4 worm cellular contexts compared by ENCODE assay signal in the genomic region with DNA sequence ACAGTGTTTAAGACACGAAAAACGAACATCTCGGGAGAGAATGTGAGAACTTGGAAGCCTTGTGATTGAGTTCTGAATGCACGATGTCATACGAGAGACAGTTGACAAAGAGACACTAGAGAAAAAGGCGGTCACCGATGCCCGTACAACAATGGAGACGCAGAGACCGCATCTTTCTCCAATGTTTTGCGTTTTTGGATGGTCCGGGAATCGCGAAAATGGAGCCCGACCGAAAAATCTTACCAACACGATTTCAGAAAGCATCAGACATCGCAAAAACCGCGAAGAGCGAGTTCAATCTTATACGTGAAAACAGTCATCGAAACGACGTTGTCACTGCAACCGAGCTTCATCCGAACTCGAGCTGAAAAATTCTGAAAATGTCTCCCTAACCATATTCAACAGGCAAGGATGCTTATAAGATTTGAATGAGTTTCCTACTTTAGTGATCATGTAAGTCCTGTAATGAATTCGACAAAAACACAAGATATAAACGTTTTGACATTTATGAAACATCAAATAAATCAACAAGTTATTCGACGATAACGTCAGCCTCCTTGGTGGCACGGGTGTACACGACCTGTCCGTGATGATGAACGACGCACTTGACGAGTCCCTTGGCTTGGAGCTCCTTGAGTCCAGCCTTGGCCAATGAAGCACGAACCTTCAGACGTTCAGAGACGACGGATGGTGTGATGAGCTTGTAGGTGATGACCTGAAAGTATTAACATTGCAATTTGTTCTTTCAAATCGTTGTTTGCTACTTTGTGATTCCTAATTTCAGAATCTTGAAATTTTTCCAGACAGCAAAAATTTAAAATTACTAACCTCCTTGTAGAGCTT.
TF ChIP-seq lines count a peak whose summit lies in the region.

inx-7 (minus strand) TSS at position 37 of the 843 bp plus-strand sequence.

TF ChIP-seq in whole organism, L1 larva, 84 proteins besides CTCF, POLR2A, EP300 and RAD21 (continued from another document):
- TF ChIP-seq pax-3 (tag; optimal IDR thresholded peaks at IDR 0.05; lab: Kevin White, UChicago) (no peak), lin-14 (GFP tag; optimal IDR thresholded peaks at IDR 0.05; lab: Kevin White, UChicago) (peak; percentile 26), sox-4 (tag; optimal IDR thresholded peaks at IDR 0.05; lab: Kevin White, UChicago) (no peak), efl-1 (optimal IDR thresholded peaks at IDR 0.05; lab: Kevin White, UChicago) (peak; percentile 0 to 15), efl-1 (GFP tag; optimal IDR thresholded peaks at IDR 0.05 in 1 of 2; lab: Kevin White, UChicago) (peak in 1 of 2 experiments; percentile 70), elt-3 (tag; optimal IDR thresholded peaks at IDR 0.05; lab: Kevin White, UChicago) (no peak), xbp-1 (tag; optimal IDR thresholded peaks at IDR 0.05; lab: Kevin White, UChicago) (no peak), swsn-7 (tag; optimal IDR thresholded peaks at IDR 0.05; lab: Kevin White, UChicago) (peak; percentile 27)

TF ChIP-seq in whole organism, L3 larva, 47 proteins besides CTCF, POLR2A, EP300 and RAD21 (continued from another document):
- TF ChIP-seq ama-1 (optimal IDR thresholded peaks at IDR 0.05; lab: Kevin White, UChicago) (peak; percentile 53), ceh-82 (tag; optimal IDR thresholded peaks at IDR 0.05; lab: Kevin White, UChicago) (no peak), ZK546.5 (tag; optimal IDR thresholded peaks at IDR 0.05; lab: Kevin White, UChicago) (no peak), lin-39 (tag; optimal IDR thresholded peaks at IDR 0.05; lab: Kevin White, UChicago) (peak; percentile 6), hmg-11 (tag; optimal IDR thresholded peaks at IDR 0.05; lab: Kevin White, UChicago) (peak; percentile 4), nfya-1 (tag; optimal IDR thresholded peaks at IDR 0.05; lab: Kevin White, UChicago; ENCODE audit: insufficient read depth) (no peak), fos-1 (tag; optimal IDR thresholded peaks at IDR 0.05; lab: Kevin White, UChicago) (no peak), pqm-1 (tag; optimal IDR thresholded peaks at IDR 0.05; lab: Kevin White, UChicago) (no peak), elt-3 (tag; optimal IDR thresholded peaks at IDR 0.05; lab: Kevin White, UChicago) (no peak), snpc-4 (tag; optimal IDR thresholded peaks at IDR 0.05; lab: Kevin White, UChicago) (no peak), nhr-237 (tag; optimal IDR thresholded peaks at IDR 0.05; lab: Kevin White, UChicago) (no peak), mdl-1 (tag; optimal IDR thresholded peaks at IDR 0.05; lab: Kevin White, UChicago) (no peak), fkh-2 (tag; optimal IDR thresholded peaks at IDR 0.05; lab: Kevin White, UChicago) (no peak), unc-62 (GFP tag; optimal IDR thresholded peaks at IDR 0.05; lab: Kevin White, UChicago) (no peak), zag-1 (tag; optimal IDR thresholded peaks at IDR 0.05; lab: Kevin White, UChicago) (no peak), nhr-11 (tag; optimal IDR thresholded peaks at IDR 0.05; lab: Kevin White, UChicago) (no peak), nhr-23 (tag; optimal IDR thresholded peaks at IDR 0.05; lab: Kevin White, UChicago) (no peak), R02D3.7 (tag; optimal IDR thresholded peaks at IDR 0.05; lab: Kevin White, UChicago) (peak; percentile 27), skn-1 (tag; optimal IDR thresholded peaks at IDR 0.05; lab: Kevin White, UChicago) (no peak), jun-1 (tag; optimal IDR thresholded peaks at IDR 0.05; lab: Kevin White, UChicago) (no peak), egl-5 (tag; optimal IDR thresholded peaks at IDR 0.05; lab: Kevin White, UChicago) (no peak), mml-1 (tag; optimal IDR thresholded peaks at IDR 0.05; lab: Kevin White, UChicago) (no peak), nhr-43 (tag; optimal IDR thresholded peaks at IDR 0.05; lab: Kevin White, UChicago; ENCODE audit: poor library complexity, severe bottlenecking) (peak; percentile 32), nhr-25 (tag; optimal IDR thresholded peaks at IDR 0.05; lab: Kevin White, UChicago) (peak; percentile 3), lin-15B (tag; optimal IDR thresholded peaks at IDR 0.05; lab: Kevin White, UChicago) (no peak)

TF ChIP-seq in whole organism, L4 larva, 104 proteins besides CTCF, POLR2A, EP300 and RAD21 (continued from another document):
- 0 out of 2 replicates have a peak, but pooled peaks have one; percentile 42 for TF ChIP-seq Y105C5A.15 (GFP tag; IDR thresholded peaks at IDR 0.05; lab: Robert Waterston, UW)
- TF ChIP-seq lin-29 (GFP tag; IDR thresholded peaks at IDR 0.05; lab: Robert Waterston, UW): no peak
- TF ChIP-seq madf-9 (GFP tag; conservative IDR thresholded peaks at IDR 0.05; lab: Robert Waterston, UW): no peak
- 0 out of 2 replicates have a peak, but pooled peaks have one; percentile 63 for TF ChIP-seq dmd-8 (GFP tag; IDR thresholded peaks at IDR 0.05; lab: Robert Waterston, UW)
- TF ChIP-seq saeg-2 (GFP tag; IDR thresholded peaks at IDR 0.05; lab: Robert Waterston, UW): no peak
- no peak for TF ChIP-seq nhr-41 (GFP tag; IDR thresholded peaks at IDR 0.05; lab: Robert Waterston, UW)
- peak; percentile 36 for TF ChIP-seq ama-1 (optimal IDR thresholded peaks at IDR 0.05; lab: Kevin White, UChicago)
- peak; percentile 47 for TF ChIP-seq duxl-1 (tag; optimal IDR thresholded peaks at IDR 0.05; lab: Kevin White, UChicago; ENCODE audit: poor library complexity)
- TF ChIP-seq hlh-30 (tag; optimal IDR thresholded peaks at IDR 0.05; lab: Kevin White, UChicago; ENCODE audit: insufficient read depth): peak; percentile 84
- TF ChIP-seq F26F4.8 (GFP tag; conservative IDR thresholded peaks at IDR 0.05; lab: Robert Waterston, UW): 0 out of 2 replicates have a peak, but pooled peaks have one; percentile 48
- TF ChIP-seq T26A8.4 (GFP tag; IDR thresholded peaks at IDR 0.05; lab: Robert Waterston, UW): peak; percentile 37
- peak; percentile 49; the same call in 1 of the 2 replicates for TF ChIP-seq pha-4 (GFP tag; IDR thresholded peaks at IDR 0.05; lab: Robert Waterston, UW)
- no peak for TF ChIP-seq pha-4 (tag; optimal IDR thresholded peaks at IDR 0.05; lab: Kevin White, UChicago)
- peak; percentile 55 for TF ChIP-seq php-3 (GFP tag; IDR thresholded peaks at IDR 0.05; lab: Robert Waterston, UW)
- TF ChIP-seq Y5F2A.4 (GFP tag; optimal IDR thresholded peaks at IDR 0.05; lab: Kevin White, UChicago): peak; percentile 27
- peak in 1 of 2 experiments; percentile 54 for TF ChIP-seq lsy-2 (tag; optimal IDR thresholded peaks at IDR 0.05; lab: Kevin White, UChicago)
- TF ChIP-seq aha-1 (tag; lab: Kevin White, UChicago): peak; percentile 95
- no peak for TF ChIP-seq nhr-111 (GFP tag; optimal IDR thresholded peaks at IDR 0.05; lab: Kevin White, UChicago)
- TF ChIP-seq zip-11 (GFP tag; IDR thresholded peaks at IDR 0.05; lab: Robert Waterston, UW): 0 out of 2 replicates have a peak, but pooled peaks have one; percentile 6
- TF ChIP-seq F37D6.2 (tag; optimal IDR thresholded peaks at IDR 0.05; lab: Kevin White, UChicago): no peak
- TF ChIP-seq madf-5 (GFP tag; IDR thresholded peaks at IDR 0.05; lab: Robert Waterston, UW): no peak
- TF ChIP-seq F44E2.7 (GFP tag; IDR thresholded peaks at IDR 0.05; lab: Robert Waterston, UW): 0 out of 2 replicates have a peak, but pooled peaks have one; percentile 2
- TF ChIP-seq unc-39 (tag; optimal IDR thresholded peaks at IDR 0.05; lab: Kevin White, UChicago): no peak
- TF ChIP-seq nhr-76 (tag; optimal IDR thresholded peaks at IDR 0.05; lab: Kevin White, UChicago): no peak
- TF ChIP-seq mdt-29 (GFP tag; IDR thresholded peaks at IDR 0.05; lab: Robert Waterston, UW): peak; percentile 32; the same call in 1 of the 2 replicates
- TF ChIP-seq Y75B8A.6 (GFP tag; IDR thresholded peaks at IDR 0.05; lab: Robert Waterston, UW): no peak
- no peak for TF ChIP-seq nhr-102 (tag; optimal IDR thresholded peaks at IDR 0.05; lab: Kevin White, UChicago)
- no peak for TF ChIP-seq nhr-10 (tag; optimal IDR thresholded peaks at IDR 0.05; lab: Kevin White, UChicago)
- peak; percentile 66; the same call in 1 of the 2 replicates for TF ChIP-seq egl-43 (GFP tag; IDR thresholded peaks at IDR 0.05; lab: Robert Waterston, UW)
- TF ChIP-seq lin-1 (GFP tag; IDR thresholded peaks at IDR 0.05; lab: Robert Waterston, UW): peak; percentile 69; the same call in 1 of the 2 replicates
- TF ChIP-seq dmd-6 (GFP tag; IDR thresholded peaks at IDR 0.05; lab: Robert Waterston, UW): peak; percentile 18; the same call in 1 of the 2 replicates
- TF ChIP-seq ztf-7 (tag; optimal IDR thresholded peaks at IDR 0.05; lab: Kevin White, UChicago): no peak
- TF ChIP-seq snpc-1.2 (GFP tag; IDR thresholded peaks at IDR 0.05; lab: Robert Waterston, UW): peak; percentile 97
- TF ChIP-seq nhr-237 (tag; optimal IDR thresholded peaks at IDR 0.05; lab: Kevin White, UChicago): no peak
- no peak for TF ChIP-seq pqm-1 (tag; optimal IDR thresholded peaks at IDR 0.05; lab: Kevin White, UChicago)
- peak in 1 of 2 experiments; percentile 6 for TF ChIP-seq daf-16 (GFP tag; optimal IDR thresholded peaks at IDR 0.05; lab: Kevin White, UChicago)
- TF ChIP-seq daf-16 (tag; optimal IDR thresholded peaks at IDR 0.05; lab: Kevin White, UChicago): peak; percentile 14
- TF ChIP-seq unc-62 (GFP tag; optimal IDR thresholded peaks at IDR 0.05 in 1 of 2; lab: Kevin White, UChicago): peak in 1 of 2 experiments; percentile 83
- no peak for TF ChIP-seq unc-62 (tag; optimal IDR thresholded peaks at IDR 0.05; lab: Kevin White, UChicago)
- peak; percentile 59 for TF ChIP-seq lin-38 (GFP tag; IDR thresholded peaks at IDR 0.05; lab: Robert Waterston, UW)
- TF ChIP-seq skn-1 (tag; optimal IDR thresholded peaks at IDR 0.05; lab: Kevin White, UChicago): no peak
TF ChIP-seq in whole organism, L4 larva: peak in this region for 30.

TF ChIP-seq in whole organism, young adult, 124 proteins besides CTCF, POLR2A, EP300 and RAD21 (continued from another document and continues in another):
- TF ChIP-seq D2030.7 (GFP tag; IDR thresholded peaks at IDR 0.05; lab: Robert Waterston, UW): peak; percentile 49; the same call in 1 of the 2 replicates
- TF ChIP-seq ekl-4 (GFP tag; IDR thresholded peaks at IDR 0.05; lab: Robert Waterston, UW): peak; percentile 85
- TF ChIP-seq madf-6 (GFP tag; IDR thresholded peaks at IDR 0.05; lab: Robert Waterston, UW): peak; percentile 82
- TF ChIP-seq snpc-3.4 (tag; optimal IDR thresholded peaks at IDR 0.05; lab: Kevin White, UChicago): peak; percentile 70
- TF ChIP-seq lin-35 (GFP tag; optimal IDR thresholded peaks at IDR 0.05; lab: Kevin White, UChicago): peak in 1 of 3 experiments; percentile 45
- TF ChIP-seq ama-1 (optimal IDR thresholded peaks at IDR 0.05; lab: Kevin White, UChicago): no peak
- peak; percentile 34 to 88 for TF ChIP-seq ama-1 (GFP tag; optimal IDR thresholded peaks at IDR 0.05; lab: Kevin White, UChicago)
- no peak for TF ChIP-seq ceh-91 (GFP tag; IDR thresholded peaks at IDR 0.05; lab: Robert Waterston, UW)
- peak; percentile 44 for TF ChIP-seq xnd-1 (tag; optimal IDR thresholded peaks at IDR 0.05; lab: Kevin White, UChicago)
- peak; percentile 50 for TF ChIP-seq tbp1 (GFP tag; optimal IDR thresholded peaks at IDR 0.05; lab: Kevin White, UChicago)
- TF ChIP-seq rec-8 (tag; optimal IDR thresholded peaks at IDR 0.05; lab: Kevin White, UChicago): peak in 1 of 2 experiments; percentile 52
- no peak for TF ChIP-seq F37B4.10 (GFP tag; IDR thresholded peaks at IDR 0.05; lab: Robert Waterston, UW)
- TF ChIP-seq ZK185.1 (tag; optimal IDR thresholded peaks at IDR 0.05; lab: Kevin White, UChicago; ENCODE audit: poor library complexity, severe bottlenecking): no peak
- TF ChIP-seq nhr-80 (tag; optimal IDR thresholded peaks at IDR 0.05; lab: Kevin White, UChicago): no peak
- TF ChIP-seq egl-44 (GFP tag; IDR thresholded peaks at IDR 0.05; lab: Robert Waterston, UW): no peak
- 0 out of 2 replicates have a peak, but pooled peaks have one; percentile 73 for TF ChIP-seq aptf-3 (GFP tag; IDR thresholded peaks at IDR 0.05; lab: Robert Waterston, UW)
- peak; percentile 96 for TF ChIP-seq B0336.3 (GFP tag; IDR thresholded peaks at IDR 0.05; lab: Robert Waterston, UW)
- peak; percentile 70 for TF ChIP-seq lin-54 (GFP tag; optimal IDR thresholded peaks at IDR 0.05; lab: Kevin White, UChicago)
- TF ChIP-seq pha-4 (tag; optimal IDR thresholded peaks at IDR 0.05; lab: Kevin White, UChicago): no peak
- TF ChIP-seq Y56A3A.18 (GFP tag; IDR thresholded peaks at IDR 0.05; lab: Robert Waterston, UW): peak; percentile 22; the same call in 1 of the 2 replicates
- TF ChIP-seq Y53G8AR.9 (GFP tag; conservative IDR thresholded peaks at IDR 0.05; lab: Robert Waterston, UW): peak; percentile 90
- peak; percentile 27 for TF ChIP-seq efl-1 (GFP tag; optimal IDR thresholded peaks at IDR 0.05; lab: Kevin White, UChicago)
- no peak for TF ChIP-seq let-526 (GFP tag; IDR thresholded peaks at IDR 0.05; lab: Robert Waterston, UW)
- TF ChIP-seq tbx-9 (tag; optimal IDR thresholded peaks at IDR 0.05; lab: Kevin White, UChicago; ENCODE audit: borderline replicate concordance): no peak
- no peak for TF ChIP-seq fkh-3 (tag; optimal IDR thresholded peaks at IDR 0.05; lab: Kevin White, UChicago)
- TF ChIP-seq athp-1 (tag; optimal IDR thresholded peaks at IDR 0.05; lab: Kevin White, UChicago): peak; percentile 62
- TF ChIP-seq ztf-6 (GFP tag; IDR thresholded peaks at IDR 0.05; lab: Robert Waterston, UW): no peak
- TF ChIP-seq lin-26 (GFP tag; IDR thresholded peaks at IDR 0.05; lab: Robert Waterston, UW): peak; percentile 76
- peak; percentile 7 for TF ChIP-seq chd-7 (tag; optimal IDR thresholded peaks at IDR 0.05; lab: Kevin White, UChicago)
- TF ChIP-seq ceh-40 (GFP tag; IDR thresholded peaks at IDR 0.05; lab: Robert Waterston, UW): 0 out of 2 replicates have a peak, but pooled peaks have one; percentile 13
- TF ChIP-seq attf-5 (GFP tag; optimal IDR thresholded peaks at IDR 0.05; lab: Kevin White, UChicago): no peak
- peak; percentile 10 for TF ChIP-seq nhr-90 (tag; optimal IDR thresholded peaks at IDR 0.05; lab: Kevin White, UChicago)
- TF ChIP-seq B0261.1 (tag; optimal IDR thresholded peaks at IDR 0.05; lab: Kevin White, UChicago): no peak
- TF ChIP-seq C17E4.6 (GFP tag; IDR thresholded peaks at IDR 0.05; lab: Robert Waterston, UW): 0 out of 2 replicates have a peak, but pooled peaks have one; percentile 8
- peak; percentile 44 for TF ChIP-seq lsl-1 (GFP tag; optimal IDR thresholded peaks at IDR 0.05; lab: Kevin White, UChicago)
- TF ChIP-seq pbrm-1 (GFP tag; IDR thresholded peaks at IDR 0.05; lab: Robert Waterston, UW): 0 out of 2 replicates have a peak, but pooled peaks have one; percentile 45
- peak; percentile 70 for TF ChIP-seq F10E7.11 (tag; optimal IDR thresholded peaks at IDR 0.05; lab: Kevin White, UChicago)
- TF ChIP-seq nhr-120 (GFP tag; IDR thresholded peaks at IDR 0.05; lab: Robert Waterston, UW): 0 out of 2 replicates have a peak, but pooled peaks have one; percentile 61
- TF ChIP-seq ets-4 (GFP tag; optimal IDR thresholded peaks at IDR 0.05; lab: Kevin White, UChicago): peak; percentile 67
- no peak for TF ChIP-seq akir-1 (GFP tag; optimal IDR thresholded peaks at IDR 0.05; lab: Kevin White, UChicago)
- peak; percentile 57 for TF ChIP-seq sptf-2 (GFP tag; optimal IDR thresholded peaks at IDR 0.05; lab: Kevin White, UChicago)
- TF ChIP-seq hmg-20 (GFP tag; IDR thresholded peaks at IDR 0.05; lab: Robert Waterston, UW): 0 out of 2 replicates have a peak, but pooled peaks have one; percentile 19
- TF ChIP-seq F39B2.1 (GFP tag; IDR thresholded peaks at IDR 0.05; lab: Robert Waterston, UW): 0 out of 2 replicates have a peak, but pooled peaks have one; percentile 19
- TF ChIP-seq rcor-1 (GFP tag; IDR thresholded peaks at IDR 0.05; lab: Robert Waterston, UW): peak; percentile 83
- no peak for TF ChIP-seq lir-1 (GFP tag; conservative IDR thresholded peaks at IDR 0.05; lab: Robert Waterston, UW)
- peak; percentile 11 for TF ChIP-seq mxl-1 (tag; optimal IDR thresholded peaks at IDR 0.05; lab: Kevin White, UChicago)
- peak; percentile 48 for TF ChIP-seq unc-130 (GFP tag; optimal IDR thresholded peaks at IDR 0.05; lab: Kevin White, UChicago)
- TF ChIP-seq hrde-1 (tag; optimal IDR thresholded peaks at IDR 0.05; lab: Kevin White, UChicago; ENCODE audit: borderline replicate concordance): peak; percentile 55
- TF ChIP-seq F33H1.4 (GFP tag; IDR thresholded peaks at IDR 0.05; lab: Robert Waterston, UW): peak; percentile 55
- no peak for TF ChIP-seq cebp-1 (GFP tag; IDR thresholded peaks at IDR 0.05; lab: Robert Waterston, UW)
- TF ChIP-seq cebp-1 (tag; optimal IDR thresholded peaks at IDR 0.05; lab: Kevin White, UChicago): peak; percentile 20
- TF ChIP-seq let-607 (tag; optimal IDR thresholded peaks at IDR 0.05; lab: Kevin White, UChicago): no peak
